Worm (Caenorhabditis elegans): Measurements from ENCODE around the gene F59C12.3.
A peak's percentile ranks its signal among the peaks of the same experiment; 100 is the strongest.

Gene F59C12.3

ce11 chrX:16566358-16566757, 43.0 kb downstream of the F59C12.3 start:
- no peak for TF ChIP-seq nhr-23 (tag; optimal IDR thresholded peaks at IDR 0.05)
- peak; percentile 11 for TF ChIP-seq ama-1 (optimal IDR thresholded peaks at IDR 0.05)
- TF ChIP-seq snpc-4 (tag; optimal IDR thresholded peaks at IDR 0.05) = peak; percentile 90

- TF ChIP-seq snpc-4 (tag; optimal IDR thresholded peaks at IDR 0.05) (peak; percentile 61), nhr-25 (tag; optimal IDR thresholded peaks at IDR 0.05) (no peak)
Observed at ce11 chrX:16565781-16566180, 43.5 kb downstream of the F59C12.3 start.

ce11 chrX:16564515-16565285, 44.6 kb downstream of the F59C12.3 start:
- TF ChIP-seq dmd-4 (tag; optimal IDR thresholded peaks at IDR 0.05) = no peak
- TF ChIP-seq unc-55 (GFP tag; optimal IDR thresholded peaks at IDR 0.05) = peak; percentile 39
- no peak for TF ChIP-seq skn-1 (tag; optimal IDR thresholded peaks at IDR 0.05)
- no peak for TF ChIP-seq nhr-129 (tag; optimal IDR thresholded peaks at IDR 0.05)
- TF ChIP-seq mab-5 (tag; optimal IDR thresholded peaks at IDR 0.05) = no peak
- no peak for TF ChIP-seq nhr-6 (tag; optimal IDR thresholded peaks at IDR 0.05)
- no peak for TF ChIP-seq mdl-1 (tag; optimal IDR thresholded peaks at IDR 0.05)
- TF ChIP-seq nhr-21 (tag; optimal IDR thresholded peaks at IDR 0.05) = no peak
- no peak for TF ChIP-seq blmp-1 (tag; optimal IDR thresholded peaks at IDR 0.05; ENCODE audit: insufficient read depth)
- TF ChIP-seq sma-9 (GFP tag; optimal IDR thresholded peaks at IDR 0.05) = no peak
- TF ChIP-seq sma-9 (tag; optimal IDR thresholded peaks at IDR 0.05) = no peak
- TF ChIP-seq ama-1 (optimal IDR thresholded peaks at IDR 0.05) = no peak
- TF ChIP-seq C34F6.9 (tag; optimal IDR thresholded peaks at IDR 0.05) = no peak
- peak; percentile 90 for TF ChIP-seq snpc-4 (tag; optimal IDR thresholded peaks at IDR 0.05)
- no peak for TF ChIP-seq elt-1 (tag; optimal IDR thresholded peaks at IDR 0.05)
- no peak for TF ChIP-seq R02D3.7 (tag; optimal IDR thresholded peaks at IDR 0.05)
- no peak for TF ChIP-seq unc-39 (tag; optimal IDR thresholded peaks at IDR 0.05)
- TF ChIP-seq ztf-11 (tag; optimal IDR thresholded peaks at IDR 0.05) = no peak

- TF ChIP-seq sma-3 (GFP tag; optimal IDR thresholded peaks at IDR 0.05) (peak; percentile 56), lin-13 (GFP tag; optimal IDR thresholded peaks at IDR 0.05) (no peak)
Observed at ce11 chrX:16560895-16561294, 48.4 kb downstream of the F59C12.3 start.

ce11 chrX:16559387-16559786, 49.9 kb downstream of the F59C12.3 start:
- peak; percentile 26 for TF ChIP-seq sma-3 (GFP tag; optimal IDR thresholded peaks at IDR 0.05)
- no peak for TF ChIP-seq mbf-1 (tag; optimal IDR thresholded peaks at IDR 0.05)
- TF ChIP-seq nhr-237 (tag; optimal IDR thresholded peaks at IDR 0.05) = no peak
- no peak for TF ChIP-seq crh-2 (tag; optimal IDR thresholded peaks at IDR 0.05)
- TF ChIP-seq unc-55 (GFP tag; optimal IDR thresholded peaks at IDR 0.05) = no peak
- TF ChIP-seq unc-39 (tag; optimal IDR thresholded peaks at IDR 0.05) = no peak
- TF ChIP-seq egl-27 (tag; optimal IDR thresholded peaks at IDR 0.05) = no peak
- TF ChIP-seq ztf-1 (GFP tag; conservative IDR thresholded peaks at IDR 0.05) = no peak
- TF ChIP-seq fos-1 (tag; optimal IDR thresholded peaks at IDR 0.05) = no peak
- no peak for TF ChIP-seq dmd-4 (tag; optimal IDR thresholded peaks at IDR 0.05)
- TF ChIP-seq Y55F3AM.14 (GFP tag; optimal IDR thresholded peaks at IDR 0.05) = no peak
- TF ChIP-seq F13H6.1 (tag; optimal IDR thresholded peaks at IDR 0.05) = no peak
- TF ChIP-seq nhr-6 (tag; optimal IDR thresholded peaks at IDR 0.05) = no peak
- no peak for TF ChIP-seq ceh-16 (tag; optimal IDR thresholded peaks at IDR 0.05)
- peak; percentile 44 for TF ChIP-seq nhr-21 (tag; optimal IDR thresholded peaks at IDR 0.05)
- TF ChIP-seq peb-1 (tag; optimal IDR thresholded peaks at IDR 0.05) = no peak
- TF ChIP-seq blmp-1 (tag; optimal IDR thresholded peaks at IDR 0.05; ENCODE audit: insufficient read depth) = peak; percentile 32
- TF ChIP-seq sma-9 (GFP tag; optimal IDR thresholded peaks at IDR 0.05) = peak; percentile 41
- TF ChIP-seq sma-9 (tag; optimal IDR thresholded peaks at IDR 0.05) = no peak
- no peak for TF ChIP-seq nhr-10 (tag; optimal IDR thresholded peaks at IDR 0.05)
- TF ChIP-seq elt-3 (tag; optimal IDR thresholded peaks at IDR 0.05) = no peak
- TF ChIP-seq nhr-25 (tag; optimal IDR thresholded peaks at IDR 0.05) = no peak

Data from whole organism, L2 larva.